Worm (Caenorhabditis elegans) whole organism, L4/young adult: ENCODE measurements around the gene par-4.

Experiments used
- W03F9.2 ChIP-seq: fragments of 150-350 bp; optimal IDR thresholded peaks from 2 replicates; lab custom pipeline; 2014; ENCODE audit warnings: missing biosample characterization, missing genetic modification characterization
- him-1 ChIP-seq: sonication (generic microtip); optimal IDR thresholded peaks from 2 replicates; lab custom pipeline; 2016; ENCODE audit warnings: missing genotype, missing genetic modification reagents, missing genetic modification characterization, missing compliant biosample characterization

ce11 chrV:18091216-18091615, 7.3 kb upstream of the par-4 start:
- TF ChIP-seq W03F9.2, result no peak
- no peak for TF ChIP-seq him-1
